Fruit fly (Drosophila melanogaster) whole organism, embryonic: ENCODE data around the gene AhcyL1.

Source experiments
- Awh ChIP-seq: fragments of 200-800 bp; sonication (Bioruptor generic); IDR thresholded peaks from 2 replicates; pipeline ENCODE4, ENCODE4 v1.3.6; 2022; ENCODE audit warnings: missing biosample characterization, missing genetic modification characterization
- B-H2 ChIP-seq: fragments of 200-800 bp; sonication (Bioruptor generic); optimal IDR thresholded peaks from 2 replicates; lab custom pipeline; 2018; ENCODE audit warnings: missing biosample characterization, mild to moderate bottlenecking, missing genetic modification characterization
- CG10267 ChIP-seq: fragments of 200-800 bp; sonication (Bioruptor generic); optimal IDR thresholded peaks from 2 replicates; lab custom pipeline; 2018; ENCODE audit warnings: missing biosample characterization, mild to moderate bottlenecking, missing genetic modification characterization, moderate library complexity
- CG10543 ChIP-seq: fragments of 200-800 bp; sonication (Bioruptor generic); optimal IDR thresholded peaks from 3 replicates; lab custom pipeline; 2017; ENCODE audit warnings: missing biosample characterization, mild to moderate bottlenecking, missing genetic modification characterization, moderate library complexity
- CG11696 ChIP-seq: fragments of 200-800 bp; sonication (Bioruptor generic); IDR thresholded peaks from 2 replicates; pipeline ENCODE4 v1.3.6; 2022; ENCODE audit warnings: missing biosample characterization, missing genetic modification characterization
- CG11723 ChIP-seq: fragments of 200-800 bp; sonication (Bioruptor generic); optimal IDR thresholded peaks from 2 replicates; lab custom pipeline; 2017; ENCODE audit warnings: missing biosample characterization, mild to moderate bottlenecking, missing genetic modification characterization
- CG14710 ChIP-seq: fragments of 200-800 bp; sonication (Bioruptor generic); optimal IDR thresholded peaks from 3 replicates; lab custom pipeline; 2019; ENCODE audit warnings: missing biosample characterization, mild to moderate bottlenecking, missing genetic modification characterization, moderate library complexity
- CG15514 ChIP-seq: fragments of 200-800 bp; sonication (Bioruptor generic); optimal IDR thresholded peaks from 3 replicates; lab custom pipeline; 2017; ENCODE audit warnings: missing biosample characterization, missing genetic modification characterization, mild to moderate bottlenecking, moderate library complexity, missing genetic modification reagents
- CG17385 ChIP-seq: fragments of 200-800 bp; sonication (Bioruptor generic); optimal IDR thresholded peaks from 3 replicates; lab custom pipeline; 2018; ENCODE audit warnings: missing biosample characterization, mild to moderate bottlenecking, missing genetic modification characterization
- CG17568 ChIP-seq: fragments of 200-800 bp; sonication (Bioruptor generic); optimal IDR thresholded peaks from 2 replicates; lab custom pipeline; 2018; ENCODE audit warnings: missing biosample characterization, mild to moderate bottlenecking, missing genetic modification characterization, moderate library complexity
- CG31365 ChIP-seq: fragments of 200-800 bp; sonication (Bioruptor generic); optimal IDR thresholded peaks from 2 replicates; lab custom pipeline; 2018; ENCODE audit warnings: missing biosample characterization, mild to moderate bottlenecking, missing genetic modification characterization
- CG32532 ChIP-seq: fragments of 200-800 bp; sonication (Bioruptor generic); IDR thresholded peaks from 2 replicates; pipeline ENCODE4 v1.3.6; 2022; ENCODE audit warnings: missing biosample characterization, missing genetic modification characterization
- CG34376 ChIP-seq: fragments of 200-800 bp; sonication (Bioruptor generic); optimal IDR thresholded peaks from 2 replicates; lab custom pipeline; 2018; ENCODE audit warnings: missing biosample characterization, mild to moderate bottlenecking, missing genetic modification characterization
- CG4328 ChIP-seq: fragments of 200-800 bp; sonication (Bioruptor generic); optimal IDR thresholded peaks from 3 replicates; lab custom pipeline; 2017; ENCODE audit warnings: missing biosample characterization, missing genetic modification reagents, missing genetic modification characterization
- CG7745 ChIP-seq: fragments of 200-800 bp; sonication (Bioruptor generic); optimal IDR thresholded peaks from 2 replicates; lab custom pipeline; 2018; ENCODE audit warnings: missing biosample characterization, mild to moderate bottlenecking, missing genetic modification characterization, moderate library complexity
- CG7987 ChIP-seq: fragments of 200-800 bp; sonication (Bioruptor generic); optimal IDR thresholded peaks from 2 replicates; lab custom pipeline; 2018; ENCODE audit warnings: missing biosample characterization, mild to moderate bottlenecking, missing genetic modification characterization, moderate library complexity
- CG8281 ChIP-seq: fragments of 200-800 bp; sonication (Bioruptor generic); optimal IDR thresholded peaks from 2 replicates; lab custom pipeline; 2018; ENCODE audit warnings: missing biosample characterization, mild to moderate bottlenecking, missing genetic modification characterization, moderate library complexity
- CG8290 ChIP-seq, 3 experiments: fragments of 200-800 bp; sonication (Bioruptor generic); optimal IDR thresholded peaks; 2 replicates each; lab custom pipeline; 2016 to 2019; ENCODE audit warnings: missing biosample characterization in 3 of 3, missing genetic modification characterization in 3 of 3, mild to moderate bottlenecking in 2 of 3, moderate library complexity in 1 of 3
- CG8924 ChIP-seq: fragments of 200-800 bp; optimal IDR thresholded peaks from 3 replicates; lab custom pipeline; 2019; ENCODE audit warnings: missing biosample characterization, mild to moderate bottlenecking, missing genetic modification characterization, moderate library complexity
- CG9215 ChIP-seq: fragments of 200-800 bp; sonication (Bioruptor generic); IDR thresholded peaks from 2 replicates; pipeline ENCODE4 v1.3.6; 2022; ENCODE audit warnings: missing biosample characterization, missing genetic modification characterization
- CG9437 ChIP-seq: fragments of 200-800 bp; sonication (Bioruptor generic); optimal IDR thresholded peaks from 2 replicates; lab custom pipeline; 2018; ENCODE audit warnings: missing biosample characterization, mild to moderate bottlenecking, missing genetic modification characterization
- CG9797 ChIP-seq: fragments of 200-800 bp; sonication (Bioruptor generic); optimal IDR thresholded peaks from 3 replicates; lab custom pipeline; 2018; ENCODE audit warnings: missing biosample characterization, mild to moderate bottlenecking, missing genetic modification characterization
- CoRest ChIP-seq: fragments of 200-800 bp; sonication (Bioruptor generic); optimal IDR thresholded peaks from 3 replicates; lab custom pipeline; 2018; ENCODE audit warnings: missing biosample characterization, mild to moderate bottlenecking, missing genetic modification characterization, moderate library complexity
- D19A ChIP-seq: fragments of 200-800 bp; optimal IDR thresholded peaks from 3 replicates; lab custom pipeline; 2019; ENCODE audit warnings: missing biosample characterization, mild to moderate bottlenecking, missing genetic modification characterization, moderate library complexity
- D19B ChIP-seq: fragments of 200-800 bp; sonication (Bioruptor generic); optimal IDR thresholded peaks from 2 replicates; lab custom pipeline; 2017; ENCODE audit warnings: missing biosample characterization, mild to moderate bottlenecking, missing genetic modification characterization
- Deaf1 ChIP-seq: fragments of 200-800 bp; optimal IDR thresholded peaks from 3 replicates; lab custom pipeline; 2019; ENCODE audit warnings: missing biosample characterization, mild to moderate bottlenecking, missing genetic modification characterization, moderate library complexity
- Drgx ChIP-seq: fragments of 200-800 bp; sonication (Bioruptor generic); IDR thresholded peaks from 2 replicates; pipeline ENCODE4 v1.3.6; 2022; ENCODE audit warnings: missing biosample characterization, missing genetic modification characterization
- Fer3 ChIP-seq: fragments of 200-800 bp; sonication (Bioruptor generic); optimal IDR thresholded peaks from 2 replicates; lab custom pipeline; 2018; ENCODE audit warnings: missing biosample characterization, mild to moderate bottlenecking, missing genetic modification characterization, moderate library complexity
- GATAe ChIP-seq: fragments of 200-800 bp; sonication (Bioruptor generic); conservative IDR thresholded peaks from 2 replicates; pipeline ENCODE4 v1.3.6; 2022; ENCODE audit warnings: missing biosample characterization, missing genetic modification characterization
- HLH4C ChIP-seq: fragments of 200-800 bp; sonication (Bioruptor generic); IDR thresholded peaks from 3 replicates; pipeline ENCODE4 v1.3.6; 2022; ENCODE audit warnings: missing biosample characterization, missing genetic modification characterization; ENCODE audit not compliant: partially characterized antibody
- Kr ChIP-seq: fragments of 200-800 bp; sonication (Bioruptor generic); optimal IDR thresholded peaks from 2 replicates; lab custom pipeline; 2017; ENCODE audit warnings: missing biosample characterization, mild to moderate bottlenecking, missing genetic modification characterization
- Lhr ChIP-seq: fragments of 200-800 bp; sonication (Bioruptor generic); optimal IDR thresholded peaks from 3 replicates; lab custom pipeline; 2017; ENCODE audit warnings: mild to moderate bottlenecking, missing biosample characterization, missing genetic modification reagents, missing genetic modification characterization
- MTF-1 ChIP-seq: fragments of 200-800 bp; sonication (Bioruptor generic); optimal IDR thresholded peaks from 2 replicates; lab custom pipeline; 2018; ENCODE audit warnings: missing biosample characterization, mild to moderate bottlenecking, missing genetic modification characterization, borderline replicate concordance
- Nf-YB ChIP-seq: fragments of 200-800 bp; sonication (Bioruptor generic); optimal IDR thresholded peaks from 3 replicates; lab custom pipeline; 2019; ENCODE audit warnings: missing biosample characterization, mild to moderate bottlenecking, missing genetic modification characterization, moderate library complexity
- Sox102F ChIP-seq: fragments of 200-800 bp; sonication (Bioruptor generic); optimal IDR thresholded peaks from 2 replicates; lab custom pipeline; 2018; ENCODE audit warnings: missing biosample characterization, mild to moderate bottlenecking, missing genetic modification characterization, moderate library complexity
- Ssrp ChIP-seq: fragments of 200-800 bp; sonication (Bioruptor generic); optimal IDR thresholded peaks from 2 replicates; lab custom pipeline; 2018; ENCODE audit warnings: missing biosample characterization, mild to moderate bottlenecking, missing genetic modification characterization, moderate library complexity
- YL-1 ChIP-seq: fragments of 200-800 bp; sonication (Bioruptor generic); optimal IDR thresholded peaks from 3 replicates; lab custom pipeline; 2017; ENCODE audit warnings: missing biosample characterization, mild to moderate bottlenecking, missing genetic modification characterization
- ash1 ChIP-seq: fragments of 200-800 bp; sonication (Bioruptor generic); optimal IDR thresholded peaks from 2 replicates; lab custom pipeline; 2018; ENCODE audit warnings: missing biosample characterization, mild to moderate bottlenecking, missing genetic modification characterization
- bigmax ChIP-seq: fragments of 200-800 bp; sonication (Bioruptor generic); optimal IDR thresholded peaks from 2 replicates; lab custom pipeline; 2018; ENCODE audit warnings: missing biosample characterization, mild to moderate bottlenecking, missing genetic modification characterization
- gcm ChIP-seq: fragments of 200-800 bp; sonication (Bioruptor generic); optimal IDR thresholded peaks from 2 replicates; lab custom pipeline; 2019; ENCODE audit warnings: missing biosample characterization, mild to moderate bottlenecking, missing genetic modification characterization, moderate library complexity
- gt ChIP-seq: fragments of 200-800 bp; sonication (Bioruptor generic); IDR thresholded peaks from 2 replicates; pipeline ENCODE4 v1.3.6; 2022; ENCODE audit warnings: missing biosample characterization, missing genetic modification characterization
- mirr ChIP-seq: fragments of 200-800 bp; sonication (Bioruptor generic); optimal IDR thresholded peaks from 3 replicates; lab custom pipeline; 2018; ENCODE audit warnings: missing biosample characterization, mild to moderate bottlenecking, missing genetic modification characterization
- nom ChIP-seq: fragments of 200-800 bp; sonication (Bioruptor generic); optimal IDR thresholded peaks from 2 replicates; lab custom pipeline; 2017; ENCODE audit warnings: missing biosample characterization, missing genetic modification characterization, mild to moderate bottlenecking, moderate library complexity, missing genetic modification reagents
- row ChIP-seq: fragments of 200-800 bp; sonication (Bioruptor generic); IDR thresholded peaks from 3 replicates; pipeline ENCODE4 v1.3.6; 2022; ENCODE audit warnings: missing biosample characterization, missing genetic modification characterization
- sd ChIP-seq: fragments of 200-800 bp; sonication (Bioruptor generic); optimal IDR thresholded peaks from 3 replicates; lab custom pipeline; 2018; ENCODE audit warnings: missing biosample characterization, mild to moderate bottlenecking, missing genetic modification characterization, moderate library complexity
- so ChIP-seq: fragments of 200-800 bp; sonication (Bioruptor generic); IDR thresholded peaks from 3 replicates; pipeline ENCODE4 v1.3.6; 2022; ENCODE audit warnings: missing biosample characterization, missing genetic modification characterization
- twi ChIP-seq: fragments of 200-800 bp; optimal IDR thresholded peaks from 2 replicates; lab custom pipeline; 2019; ENCODE audit warnings: missing biosample characterization, mild to moderate bottlenecking, missing genetic modification characterization, moderate library complexity
- vvl ChIP-seq: fragments of 200-800 bp; sonication (Bioruptor generic); IDR thresholded peaks from 2 replicates; pipeline ENCODE4 v1.3.6; 2022; ENCODE audit warnings: missing biosample characterization, missing genetic modification characterization

The AhcyL1 gene

dm6 chr3L:2799110-2799618 lies 27.0 kb upstream of the AhcyL1 start (continued):
- TF ChIP-seq CG11696 (GFP tag; lab: Robert Waterston, UW) = peak; percentile 33; the same call in 1 of the 2 replicates
- TF ChIP-seq row (GFP tag; lab: Robert Waterston, UW) = peak; percentile 59
- peak; percentile 37 for TF ChIP-seq CG15514 (GFP tag; lab: Kevin White, UChicago)
- peak; percentile 90 for TF ChIP-seq CG7745 (tag; lab: Kevin White, UChicago)
- TF ChIP-seq CG17568 (GFP tag; lab: Kevin White, UChicago) = peak; percentile 75
- TF ChIP-seq Sox102F (GFP tag; lab: Kevin White, UChicago) = peak; percentile 36
- TF ChIP-seq CG32532 (GFP tag; lab: Robert Waterston, UW) = peak; percentile 54; the same call in 1 of the 2 replicates
- TF ChIP-seq Awh = 0 out of 2 replicates have a peak, but pooled peaks have one; percentile 34
- TF ChIP-seq Ssrp = peak; percentile 26
- peak; percentile 88 for TF ChIP-seq nom (GFP tag; lab: Kevin White, UChicago)
- TF ChIP-seq CG34376 = peak; percentile 79
- TF ChIP-seq CG31365 (tag; lab: Kevin White, UChicago) = peak; percentile 41
- TF ChIP-seq CG14710 (tag; lab: Kevin White, UChicago) = peak; percentile 11
- peak; percentile 26 for TF ChIP-seq CG9437 (GFP tag; lab: Kevin White, UChicago)
- peak; percentile 76 for TF ChIP-seq B-H2
- peak; percentile 40 for TF ChIP-seq CG10543 (GFP tag; lab: Kevin White, UChicago)
- TF ChIP-seq CG7987 (GFP tag; lab: Kevin White, UChicago) = peak; percentile 77
- peak; percentile 14 for TF ChIP-seq CG11723 (GFP tag; lab: Kevin White, UChicago)
- TF ChIP-seq D19A (tag; lab: Kevin White, UChicago) = peak; percentile 97
- peak; percentile 72 for TF ChIP-seq Kr (GFP tag; lab: Kevin White, UChicago)
- peak; percentile 22 for TF ChIP-seq YL-1 (GFP tag; lab: Kevin White, UChicago)
- TF ChIP-seq gcm = peak; percentile 57
- TF ChIP-seq CoRest (tag; lab: Kevin White, UChicago) = peak; percentile 61
- TF ChIP-seq CG9797 (GFP tag; lab: Kevin White, UChicago) = no peak
- TF ChIP-seq sd = peak; percentile 68
- no peak for TF ChIP-seq Lhr (GFP tag; lab: Kevin White, UChicago)
- TF ChIP-seq twi (tag; lab: Kevin White, UChicago) = peak; percentile 1
- peak; percentile 67 for TF ChIP-seq D19B
- peak; percentile 29 for TF ChIP-seq CG4328 (GFP tag; lab: Kevin White, UChicago)
- TF ChIP-seq CG8924 = peak; percentile 65
- TF ChIP-seq CG9215 (GFP tag; lab: Robert Waterston, UW) = 0 out of 2 replicates have a peak, but pooled peaks have one; percentile 27
- no peak for TF ChIP-seq so
- TF ChIP-seq gt (GFP tag; lab: Robert Waterston, UW) = no peak
- peak; percentile 66 for TF ChIP-seq ash1 (GFP tag; lab: Kevin White, UChicago)
- no peak for TF ChIP-seq bigmax (GFP tag; lab: Kevin White, UChicago)
- TF ChIP-seq Drgx (GFP tag; lab: Robert Waterston, UW) = peak; percentile 70
- TF ChIP-seq CG17385 (GFP tag; lab: Kevin White, UChicago) = peak; percentile 39
- TF ChIP-seq Fer3 (tag; lab: Kevin White, UChicago) = peak; percentile 49
- peak; percentile 37 for TF ChIP-seq Deaf1 (tag; lab: Kevin White, UChicago)
- no peak for TF ChIP-seq CG8290 (GFP tag; optimal IDR thresholded peaks at IDR 0.05; lab: Kevin White, UChicago)
- TF ChIP-seq CG8290 (tag; optimal IDR thresholded peaks at IDR 0.05; lab: Kevin White, UChicago) = peak; percentile 32 to 81
- 0 out of 2 replicates have a peak, but pooled peaks have one; percentile 8 for TF ChIP-seq vvl (GFP tag; lab: Robert Waterston, UW)
- peak; percentile 13 for TF ChIP-seq Nf-YB (GFP tag; lab: Kevin White, UChicago)
- TF ChIP-seq CG10267 (tag; lab: Kevin White, UChicago) = peak; percentile 2
- peak; percentile 35 for TF ChIP-seq CG8281 (tag; lab: Kevin White, UChicago)
- peak; percentile 64 for TF ChIP-seq MTF-1 (GFP tag; lab: Kevin White, UChicago)
- TF ChIP-seq mirr (GFP tag; lab: Kevin White, UChicago) = peak; percentile 95
- no peak for TF ChIP-seq HLH4C (GFP tag; lab: Robert Waterston, UW)
- peak; percentile 61 for TF ChIP-seq GATAe (GFP tag; lab: Robert Waterston, UW)
